Worm (Caenorhabditis elegans) whole organism, L4/young adult: ENCODE results near the gene snf-12.

Experiments used
- W03F9.2 ChIP-seq: fragments of 150-350 bp; optimal IDR thresholded peaks from 2 replicates; lab custom pipeline; 2014; ENCODE audit warnings: missing biosample characterization, missing genetic modification characterization
- dao-5 ChIP-seq: sonication (generic microtip); optimal IDR thresholded peaks from 2 replicates; lab custom pipeline; 2016; ENCODE audit warnings: missing genotype, missing genetic modification characterization, moderate library complexity, missing compliant biosample characterization
- him-1 ChIP-seq: sonication (generic microtip); optimal IDR thresholded peaks from 2 replicates; lab custom pipeline; 2016; ENCODE audit warnings: missing genotype, missing genetic modification reagents, missing genetic modification characterization, missing compliant biosample characterization

ce11 chrX:8987828-8988227 is 41.4 kb upstream of the snf-12 start, which contains the start of gene twk-18:
- no peak for TF ChIP-seq him-1 (tag; lab: Kevin White, UChicago)
- TF ChIP-seq W03F9.2 (tag; lab: Kevin White, UChicago), result no peak
- no peak for TF ChIP-seq dao-5 (tag; lab: Kevin White, UChicago)
